Fruit fly (Drosophila melanogaster) whole organism, larva: ENCODE measurements around the gene wat.

Experiments used
- noc ChIP-seq: fragments of 200-800 bp; sonication (Bioruptor generic); optimal IDR thresholded peaks from 3 replicates; lab custom pipeline; 2019; ENCODE audit warnings: missing biosample characterization, mild to moderate bottlenecking, missing genetic modification characterization, moderate library complexity

Gene wat

DNA sequence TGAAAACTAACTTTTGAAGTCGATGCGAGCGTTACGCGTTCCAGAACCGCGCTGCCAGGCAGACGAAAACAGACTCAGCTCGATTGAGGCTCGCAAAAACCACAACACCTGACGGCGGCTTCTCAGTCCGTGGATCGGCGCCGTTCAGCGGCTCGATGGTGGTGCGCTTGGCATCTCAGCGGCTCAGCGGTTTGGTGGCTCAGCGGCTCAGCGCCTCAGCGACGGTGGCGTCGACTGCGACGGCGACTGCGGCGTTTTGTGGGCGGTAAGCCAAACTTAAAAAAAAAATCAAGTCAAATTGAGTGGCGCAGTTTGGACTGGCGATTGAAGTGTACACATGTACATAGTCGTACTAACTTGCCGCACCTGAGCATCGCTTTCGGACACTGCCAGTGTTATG is at the start of gene wat:
Gene wat (minus strand): TSS at position 41 of the 400 bp plus-strand sequence.
- TF ChIP-seq noc (tag; lab: Kevin White, UChicago), result no peak

DNA sequence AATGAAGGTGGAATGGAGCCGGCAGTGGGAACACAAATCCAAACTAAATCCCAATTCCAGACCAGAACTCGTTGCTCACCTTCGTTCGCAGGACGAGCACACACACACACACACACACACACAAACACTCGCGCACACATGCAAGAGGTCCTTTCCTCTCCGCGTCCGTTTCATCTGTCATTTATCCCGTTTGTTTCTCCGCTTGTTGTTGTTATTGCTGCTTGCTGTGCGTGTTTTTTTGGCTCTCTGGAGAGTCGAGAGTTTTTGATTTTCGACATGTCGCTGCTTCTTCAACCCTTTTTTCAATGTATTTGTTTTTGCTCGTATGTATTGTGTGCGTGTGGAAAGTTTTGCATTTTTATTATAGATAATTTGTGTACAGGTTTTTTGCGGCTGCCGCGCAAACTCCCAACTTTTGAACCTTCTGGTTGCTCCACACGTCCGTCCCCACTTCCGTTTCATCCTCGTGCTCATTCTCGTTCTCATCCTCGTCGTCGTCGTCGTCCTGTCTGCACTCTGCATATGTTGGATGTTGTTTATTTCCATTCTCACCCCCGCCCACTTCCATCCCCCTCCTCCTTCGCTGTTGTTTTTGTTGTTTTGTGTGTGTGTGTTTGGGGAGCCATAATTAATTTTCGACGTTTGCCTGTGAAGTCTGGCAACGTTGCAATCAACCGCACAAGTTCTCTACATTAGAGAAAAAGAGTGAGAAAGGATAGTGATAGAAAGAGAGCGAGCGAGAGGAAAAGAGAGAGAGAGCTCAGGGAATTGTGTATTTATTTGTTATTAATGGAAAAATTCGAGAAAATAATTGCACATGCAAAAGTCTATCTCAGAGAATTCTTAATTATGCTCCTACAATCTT is 49.2 kb upstream of the wat start:
- no peak for TF ChIP-seq noc (tag; lab: Kevin White, UChicago)

DNA sequence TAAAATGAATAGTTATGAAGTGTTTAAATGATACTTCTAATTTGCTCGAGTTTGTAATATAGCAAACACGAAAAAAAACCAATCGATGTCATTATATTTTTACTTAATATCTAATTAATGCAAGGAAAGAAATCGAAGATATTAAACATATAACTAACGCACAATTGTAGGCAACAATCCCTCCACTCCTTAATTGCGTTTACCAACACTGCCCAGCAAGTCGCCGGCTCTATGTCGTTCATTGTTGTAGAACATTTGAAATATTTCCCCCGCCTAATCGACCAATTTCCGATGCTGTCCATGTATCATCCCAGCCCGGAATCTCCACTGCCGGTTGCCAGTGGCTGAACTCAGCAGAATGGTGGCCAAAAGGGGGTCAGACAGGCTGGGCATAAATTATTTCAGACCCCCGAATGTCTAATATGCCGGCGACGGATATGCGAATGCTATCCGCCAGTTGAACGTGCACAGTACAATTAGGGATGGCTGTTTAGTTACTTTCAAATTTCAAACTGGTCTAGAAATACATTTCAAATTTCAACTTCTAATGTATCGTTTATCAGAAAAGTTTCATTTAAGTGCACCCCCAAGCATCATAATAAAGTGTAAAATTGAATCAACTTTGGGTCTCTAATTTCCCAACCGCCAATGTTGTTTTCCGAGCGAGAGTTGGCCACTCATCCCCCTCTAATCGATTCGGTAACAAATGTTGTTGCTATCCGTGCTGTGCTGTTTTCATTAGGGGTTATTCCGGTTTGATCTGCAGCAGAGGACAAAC is 48.4 kb upstream of the wat start:
- peak; percentile 29 for TF ChIP-seq noc (tag; lab: Kevin White, UChicago)

DNA sequence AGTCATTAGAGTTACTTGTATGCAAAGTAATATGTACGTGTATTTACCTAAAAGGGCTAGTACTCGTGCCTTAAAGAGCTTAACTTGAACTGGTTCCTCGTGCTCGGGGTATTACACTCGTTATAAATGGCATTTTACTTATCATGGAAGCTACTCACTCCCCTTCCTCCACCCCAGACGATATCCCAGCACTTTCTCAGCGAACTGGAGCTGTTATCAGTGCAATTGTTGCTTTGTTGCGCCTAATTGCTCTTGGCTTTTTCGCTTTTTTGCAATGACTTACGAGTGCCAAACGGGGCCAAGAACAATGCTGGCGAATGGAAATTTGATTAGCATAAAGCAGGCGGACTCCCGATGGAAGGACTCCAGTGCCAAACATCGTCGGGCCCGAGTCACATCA is 46.9 kb upstream of the wat start:
- TF ChIP-seq noc (tag; lab: Kevin White, UChicago), result no peak

DNA sequence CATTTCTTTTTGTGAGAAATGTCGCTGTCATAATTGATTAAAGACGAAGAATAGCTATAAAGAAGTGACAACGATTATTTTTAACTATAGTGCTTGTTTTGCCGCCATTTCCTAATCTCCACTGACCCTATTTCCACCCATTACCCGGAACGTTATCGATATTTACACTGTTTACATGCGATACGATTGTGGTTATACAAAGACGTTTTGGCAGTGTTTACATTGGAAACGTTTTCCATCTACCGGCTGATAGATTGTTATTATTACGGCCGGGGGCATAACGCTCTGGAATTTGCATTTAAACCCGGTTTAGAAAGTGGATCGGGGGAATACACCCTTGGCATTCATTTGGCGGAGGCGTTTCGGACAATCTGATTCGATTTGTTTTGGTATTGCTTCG is 46.1 kb upstream of the wat start:
- no peak for TF ChIP-seq noc (tag; lab: Kevin White, UChicago)

DNA sequence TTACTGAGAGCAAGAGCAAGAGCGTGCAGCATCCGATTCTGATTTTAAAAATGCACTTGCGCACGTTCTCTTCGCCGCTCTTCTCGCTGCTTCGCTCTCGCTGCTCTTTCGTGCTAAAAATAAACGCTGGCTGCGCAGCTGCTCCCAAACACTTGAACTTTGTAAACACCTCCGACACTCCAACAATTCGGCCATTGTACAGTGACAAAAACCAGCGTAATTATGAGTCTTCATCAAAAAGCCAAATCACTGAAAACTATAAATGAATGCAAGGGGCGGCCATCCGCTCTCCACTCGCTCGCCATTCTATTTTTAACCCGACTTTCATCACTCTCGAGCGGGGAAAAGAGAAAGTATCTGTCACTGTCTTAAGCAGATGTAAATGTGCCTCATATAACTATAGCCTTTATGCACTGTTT is 44.5 kb upstream of the wat start:
- no peak for TF ChIP-seq noc (tag; lab: Kevin White, UChicago)

DNA sequence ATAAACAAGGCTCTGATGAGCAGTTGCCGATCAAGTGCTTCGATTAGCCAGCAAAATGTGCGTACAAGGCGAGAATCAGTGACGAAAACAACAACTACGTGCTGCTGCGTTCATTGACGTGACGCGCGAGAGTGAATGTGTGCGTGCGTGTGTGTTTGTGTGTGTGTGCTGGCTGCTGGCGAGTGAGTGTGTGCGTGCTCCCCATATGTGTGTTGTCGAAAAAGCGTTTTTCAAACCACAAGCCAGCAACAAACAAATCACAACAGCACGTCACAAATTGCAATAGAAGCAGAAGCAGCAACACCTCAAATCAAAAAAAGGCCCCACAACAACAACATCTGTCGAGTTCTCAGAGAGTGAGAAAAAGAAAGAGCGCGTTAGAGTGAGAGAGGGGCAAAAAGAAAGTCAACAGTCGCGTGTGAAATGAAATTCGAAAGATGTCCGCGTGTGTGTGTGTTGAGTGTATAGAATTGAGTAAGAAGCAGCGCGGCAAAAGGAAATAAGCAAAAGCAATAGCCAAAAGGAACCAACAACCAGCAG is 43.8 kb upstream of the wat start:
- TF ChIP-seq noc (tag; lab: Kevin White, UChicago), result no peak

DNA sequence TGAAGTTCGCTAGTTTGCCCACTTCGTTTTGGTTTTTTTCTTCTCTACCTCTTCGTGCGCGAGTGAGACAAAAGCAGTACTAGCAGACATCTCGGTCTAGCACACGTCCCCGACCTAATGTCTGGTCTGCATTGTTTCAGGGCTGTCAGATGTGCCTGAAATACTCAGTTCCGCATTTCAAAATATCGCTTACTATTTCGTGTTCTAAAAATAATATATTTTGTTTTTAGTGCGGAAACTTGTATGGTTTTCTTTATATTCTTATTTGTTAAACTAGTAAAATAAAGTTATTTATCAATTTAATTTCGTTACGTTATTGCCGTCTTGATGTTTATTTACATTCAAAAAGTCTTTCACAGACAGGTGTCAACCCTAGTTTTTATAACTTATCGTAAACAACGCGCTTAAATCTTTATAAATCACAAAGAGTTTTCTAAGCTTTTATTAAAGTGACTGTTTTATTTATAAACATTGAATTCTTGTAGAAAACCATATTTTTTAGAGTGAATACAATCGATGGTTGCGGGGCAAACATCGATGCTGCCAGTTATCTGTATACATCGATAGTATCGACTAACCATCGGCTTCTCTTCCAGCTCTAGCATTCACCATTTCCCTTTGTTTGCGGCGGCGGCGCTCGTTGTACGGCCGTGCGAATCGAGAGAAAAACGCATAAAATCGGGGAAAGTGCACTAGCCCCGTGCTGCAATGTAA is 43.2 kb upstream of the wat start:
- peak; percentile 85 for TF ChIP-seq noc (tag; lab: Kevin White, UChicago)

DNA sequence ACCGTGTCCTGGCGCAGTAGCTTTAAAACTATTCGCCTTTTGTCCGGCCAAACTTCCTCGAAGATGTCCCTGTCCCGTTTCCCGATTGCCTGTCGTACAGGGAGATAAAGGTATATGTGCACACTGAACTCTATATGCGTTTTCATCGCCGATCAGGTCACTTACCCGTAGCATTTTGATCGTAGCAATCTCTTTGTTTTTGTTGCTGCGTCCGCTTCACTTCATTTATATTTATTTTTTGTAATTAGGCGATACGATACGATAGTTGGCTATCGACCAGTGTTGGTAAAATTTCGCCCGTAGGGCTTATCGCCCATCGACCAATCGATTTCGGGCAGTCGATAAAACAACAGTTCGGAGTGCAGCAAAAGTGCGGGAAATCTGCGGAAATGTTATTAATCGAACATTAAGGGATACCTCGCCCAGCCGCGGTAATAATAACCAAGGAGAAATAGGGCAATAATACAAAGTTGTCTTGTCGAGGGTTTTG is 42.6 kb upstream of the wat start, which contains the start of the genes Cul5 and Bicra:
Gene Cul5 (minus strand): TSS at position 259 of the 490 bp plus-strand sequence.
Gene Bicra (plus strand): TSS at position 324 of the 490 bp plus-strand sequence.
- TF ChIP-seq noc (tag; lab: Kevin White, UChicago), result no peak

DNA sequence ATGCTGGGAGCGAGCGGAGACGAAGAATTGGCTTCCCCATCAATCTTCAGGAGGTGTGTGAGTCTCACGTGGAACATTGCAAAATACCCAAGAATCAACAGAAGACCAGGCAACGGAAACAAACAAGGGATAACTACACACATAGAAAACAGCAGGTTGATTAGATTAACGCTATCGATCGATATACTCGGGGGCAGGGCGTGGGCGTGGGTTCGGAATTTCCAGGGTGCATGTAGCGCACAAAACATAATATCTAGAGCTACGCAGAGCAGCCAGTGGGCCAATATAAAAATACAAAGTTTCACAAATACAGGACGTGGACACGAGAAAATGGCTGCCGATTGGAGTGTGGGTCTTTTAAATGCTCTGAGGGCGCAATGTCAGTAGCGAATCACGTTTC is 39.2 kb upstream of the wat start:
- no peak for TF ChIP-seq noc (tag; lab: Kevin White, UChicago)

DNA sequence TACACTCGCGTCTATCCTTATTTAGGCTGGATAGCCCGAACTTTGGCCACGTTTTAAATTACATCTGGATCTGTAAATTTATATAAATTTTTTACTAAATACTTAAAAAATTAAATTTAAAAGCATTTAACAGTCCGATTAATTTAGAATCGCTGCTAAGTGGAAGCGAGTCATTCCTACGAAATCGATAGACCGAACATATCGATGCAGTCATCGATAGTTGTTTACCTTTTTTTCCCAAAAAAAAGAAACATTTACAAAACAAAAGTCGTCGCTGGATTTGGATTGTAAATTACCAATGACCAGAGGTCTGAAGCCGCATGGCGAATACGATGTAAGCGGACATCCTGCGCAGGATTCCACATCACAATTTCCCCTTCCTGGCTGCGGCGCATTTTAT is 35.5 kb upstream of the wat start, which contains the start of gene Sirt7:
Gene Sirt7 (plus strand): TSS at position 218 of the 400 bp plus-strand sequence.
- TF ChIP-seq noc (tag; lab: Kevin White, UChicago), result no peak

DNA sequence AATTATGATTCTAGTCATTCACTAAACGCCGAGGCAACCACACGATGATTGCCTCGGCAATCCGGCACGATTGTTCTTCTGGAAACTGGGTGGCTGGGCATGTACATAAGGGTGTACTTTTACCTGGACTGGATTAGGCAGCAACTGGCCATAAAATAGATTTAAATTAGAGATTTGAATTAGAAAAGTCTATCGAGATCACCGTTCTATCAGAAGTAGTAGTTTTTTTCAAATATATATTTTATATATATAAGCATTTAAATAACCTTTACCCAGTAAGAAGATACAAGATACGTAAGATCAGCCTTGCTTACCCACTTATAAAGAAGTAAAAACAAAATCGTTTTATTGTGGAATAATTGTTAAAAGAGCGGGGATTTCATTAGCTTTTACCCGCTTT is 33.8 kb upstream of the wat start, which contains the start of gene CG11843:
Gene CG11843 (plus strand): TSS at position 301 of the 400 bp plus-strand sequence.
- TF ChIP-seq noc (tag; lab: Kevin White, UChicago), result no peak

DNA sequence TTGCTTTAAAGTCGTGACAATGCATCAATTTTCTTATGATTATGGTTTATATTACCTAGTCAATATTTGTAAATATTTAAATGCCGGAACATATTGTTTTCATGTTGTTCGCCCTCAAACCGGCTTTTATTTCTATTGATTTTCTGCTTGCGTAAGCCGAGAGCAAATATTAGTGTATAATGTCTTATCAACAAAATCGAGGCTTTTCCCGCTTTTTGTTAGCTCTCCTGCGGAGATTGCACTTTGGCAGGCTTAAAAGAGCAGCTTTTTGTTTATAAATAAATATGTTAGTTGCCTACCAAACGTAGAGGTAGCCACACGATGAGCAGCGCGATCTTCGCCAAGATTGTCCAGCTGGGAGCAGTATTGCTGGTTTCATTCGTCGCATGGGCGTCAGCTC is 32.2 kb upstream of the wat start, which contains the start of gene CG11842:
Gene CG11842 (plus strand): TSS at position 301 of the 400 bp plus-strand sequence.
- no peak for TF ChIP-seq noc (tag; lab: Kevin White, UChicago)

DNA sequence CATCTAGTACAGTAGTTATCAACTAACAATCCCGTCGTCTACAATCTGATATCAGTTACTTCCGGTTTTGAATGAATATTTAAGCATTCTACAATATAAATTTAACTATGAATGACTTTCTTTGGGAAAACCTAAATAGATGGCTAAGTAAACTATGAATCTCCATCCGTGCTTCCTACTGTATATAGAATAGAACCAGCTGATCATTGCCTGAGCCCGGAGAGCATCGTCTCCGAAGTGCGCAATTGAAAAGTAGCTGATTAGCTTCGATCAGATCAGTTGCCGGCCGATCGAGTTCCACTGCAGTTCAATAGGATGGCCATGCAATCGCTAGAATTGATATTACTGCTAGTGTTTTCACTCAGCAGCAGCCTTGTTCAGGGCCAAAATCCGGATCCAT is 30.6 kb upstream of the wat start, which contains the start of gene CG11841:
Gene CG11841 (plus strand): TSS at position 301 of the 400 bp plus-strand sequence.
- TF ChIP-seq noc (tag; lab: Kevin White, UChicago), result no peak
